Worm (Caenorhabditis elegans) whole organism, late embryonic: Measurements from ENCODE around the gene C33H5.1.
A peak's percentile ranks its signal among the peaks of the same experiment; 100 is the strongest.

Source experiments
- C08G9.2 ChIP-seq: sonication (generic microtip); optimal IDR thresholded peaks from 2 replicates; lab custom pipeline; 2016; ENCODE audit warnings: mild to moderate bottlenecking, missing genetic modification characterization, moderate library complexity, missing compliant biosample characterization
- C38D4.7 ChIP-seq: fragments of 200-800 bp; sonication (Bioruptor generic); optimal IDR thresholded peaks from 2 replicates; lab custom pipeline; 2018; ENCODE audit warnings: mild to moderate bottlenecking, missing genetic modification characterization, moderate library complexity, missing compliant biosample characterization
- K02D7.2 ChIP-seq: sonication (generic microtip); optimal IDR thresholded peaks from 2 replicates; lab custom pipeline; 2017; ENCODE audit warnings: mild to moderate bottlenecking, missing genetic modification characterization, missing compliant biosample characterization
- K09A11.1 ChIP-seq: sonication (generic microtip); optimal IDR thresholded peaks from 2 replicates; lab custom pipeline; 2017; ENCODE audit warnings: antibody characterized with exemption, mild to moderate bottlenecking, missing genetic modification characterization, missing compliant biosample characterization; ENCODE audit not compliant: insufficient read depth
- ahr-1 ChIP-seq: sonication (generic microtip); optimal IDR thresholded peaks from 2 replicates; lab custom pipeline; 2016; ENCODE audit warnings: missing genetic modification characterization, missing compliant biosample characterization
- ama-1 ChIP-seq: fragments of 150-350 bp; optimal IDR thresholded peaks from 2 replicates; lab custom pipeline; 2014
- ceh-14 ChIP-seq: sonication (generic microtip); optimal IDR thresholded peaks from 2 replicates; lab custom pipeline; 2016; ENCODE audit warnings: missing genotype, missing genetic modification characterization, missing compliant biosample characterization
- ceh-18 ChIP-seq: sonication (generic microtip); optimal IDR thresholded peaks from 2 replicates; lab custom pipeline; 2016; ENCODE audit warnings: missing genetic modification characterization, missing compliant biosample characterization
- ceh-19 ChIP-seq: fragments of 200-800 bp; sonication (Bioruptor generic); optimal IDR thresholded peaks from 2 replicates; lab custom pipeline; 2018; ENCODE audit warnings: mild to moderate bottlenecking, missing genetic modification characterization, missing compliant biosample characterization
- ceh-2 ChIP-seq: sonication (generic microtip); optimal IDR thresholded peaks from 2 replicates; lab custom pipeline; 2016; ENCODE audit warnings: missing genotype, missing genetic modification characterization, missing compliant biosample characterization
- ceh-30 ChIP-seq: fragments of 150-350 bp; optimal IDR thresholded peaks from 2 replicates; lab custom pipeline; 2014; ENCODE audit warnings: missing biosample characterization, missing genetic modification characterization
- ceh-31 ChIP-seq: sonication (generic microtip); optimal IDR thresholded peaks from 2 replicates; lab custom pipeline; 2016; ENCODE audit warnings: missing genetic modification characterization, missing compliant biosample characterization
- ceh-34 ChIP-seq: sonication (generic microtip); optimal IDR thresholded peaks from 2 replicates; lab custom pipeline; 2016; ENCODE audit warnings: mild to moderate bottlenecking, missing genetic modification characterization, missing compliant biosample characterization
- ceh-45 ChIP-seq: fragments of 200-800 bp; sonication (Bioruptor generic); IDR thresholded peaks from 2 replicates; pipeline ENCODE4 v1.3.6; 2022; ENCODE audit warnings: missing genetic modification reagents, missing genetic modification characterization, missing compliant biosample characterization
- ceh-48 ChIP-seq: sonication (generic microtip); optimal IDR thresholded peaks from 2 replicates; lab custom pipeline; 2016; ENCODE audit warnings: missing genetic modification characterization, inconsistent platforms, missing compliant biosample characterization
- ceh-6 ChIP-seq: fragments of 200-800 bp; sonication (Bioruptor generic); optimal IDR thresholded peaks from 2 replicates; lab custom pipeline; 2018; ENCODE audit warnings: mild to moderate bottlenecking, missing genetic modification characterization, missing compliant biosample characterization
- che-1 ChIP-seq: sonication (generic microtip); optimal IDR thresholded peaks from 2 replicates; lab custom pipeline; 2016; ENCODE audit warnings: mild to moderate bottlenecking, missing genetic modification characterization, missing compliant biosample characterization
- dmd-4 ChIP-seq: sonication (generic microtip); optimal IDR thresholded peaks from 2 replicates; lab custom pipeline; 2016; ENCODE audit warnings: borderline replicate concordance, missing genetic modification characterization, missing compliant biosample characterization
- elt-2 ChIP-seq: sonication (generic microtip); optimal IDR thresholded peaks from 2 replicates; lab custom pipeline; 2016; ENCODE audit warnings: missing genetic modification reagents, missing genetic modification characterization, missing compliant biosample characterization
- fkh-10 ChIP-seq: fragments of 150-350 bp; optimal IDR thresholded peaks from 2 replicates; lab custom pipeline; 2014; ENCODE audit warnings: missing biosample characterization, missing genetic modification reagents, missing genetic modification characterization
- hlh-8 ChIP-seq: sonication (generic microtip); optimal IDR thresholded peaks from 2 replicates; lab custom pipeline; 2016; ENCODE audit warnings: missing genotype, missing genetic modification characterization, missing compliant biosample characterization
- lim-6 ChIP-seq: sonication (generic microtip); optimal IDR thresholded peaks from 2 replicates; lab custom pipeline; 2016; ENCODE audit warnings: missing genetic modification characterization, missing compliant biosample characterization
- mec-3 ChIP-seq: sonication (generic microtip); optimal IDR thresholded peaks from 2 replicates; lab custom pipeline; 2016; ENCODE audit warnings: borderline replicate concordance, missing genetic modification characterization, missing compliant biosample characterization
- nfya-1 ChIP-seq: sonication (generic microtip); optimal IDR thresholded peaks from 2 replicates; lab custom pipeline; 2017; ENCODE audit warnings: missing genetic modification characterization, mild to moderate bottlenecking, missing compliant biosample characterization, antibody characterized with exemption, moderate library complexity
- nhr-232 ChIP-seq: sonication (generic microtip); optimal IDR thresholded peaks from 2 replicates; lab custom pipeline; 2016; ENCODE audit warnings: missing genetic modification characterization, missing compliant biosample characterization
- odd-2 ChIP-seq: sonication (generic microtip); optimal IDR thresholded peaks from 2 replicates; lab custom pipeline; 2017; ENCODE audit warnings: antibody characterized with exemption, mild to moderate bottlenecking, missing genetic modification characterization, missing compliant biosample characterization
- pag-3 ChIP-seq: sonication (generic microtip); optimal IDR thresholded peaks from 2 replicates; lab custom pipeline; 2016; ENCODE audit warnings: missing compliant biosample characterization, missing genetic modification characterization, borderline replicate concordance
- pat-9 ChIP-seq: fragments of 200-800 bp; sonication (Bioruptor generic); optimal IDR thresholded peaks from 2 replicates; lab custom pipeline; 2018; ENCODE audit warnings: mild to moderate bottlenecking, missing genetic modification characterization, moderate library complexity, missing compliant biosample characterization
- pax-1 ChIP-seq: fragments of 150-350 bp; optimal IDR thresholded peaks from 2 replicates; lab custom pipeline; 2014; ENCODE audit warnings: missing biosample characterization, missing genetic modification characterization
- pha-2 ChIP-seq: sonication (generic microtip); optimal IDR thresholded peaks from 2 replicates; lab custom pipeline; 2017; ENCODE audit warnings: mild to moderate bottlenecking, missing genetic modification characterization, missing compliant biosample characterization
- pros-1 ChIP-seq: fragments of 150-350 bp; optimal IDR thresholded peaks from 2 replicates; lab custom pipeline; 2014; ENCODE audit warnings: missing biosample characterization, missing genetic modification reagents, missing genetic modification characterization
- rnt-1 ChIP-seq: sonication (generic microtip); optimal IDR thresholded peaks from 2 replicates; lab custom pipeline; 2016; ENCODE audit warnings: missing genetic modification characterization, missing compliant biosample characterization
- sdc-2 ChIP-seq: sonication (generic microtip); optimal IDR thresholded peaks from 2 replicates; lab custom pipeline; 2016; ENCODE audit warnings: missing genotype, missing genetic modification characterization, missing compliant biosample characterization
- sox-2 ChIP-seq: fragments of 200-800 bp; sonication (Bioruptor generic); IDR thresholded peaks from 2 replicates; pipeline ENCODE4 v1.3.6; 2022; ENCODE audit warnings: missing genetic modification reagents, missing genetic modification characterization, missing compliant biosample characterization
- syd-9 ChIP-seq: sonication (generic microtip); optimal IDR thresholded peaks from 2 replicates; lab custom pipeline; 2016; ENCODE audit warnings: mild to moderate bottlenecking, missing genetic modification characterization, moderate library complexity, missing compliant biosample characterization
- tbx-2 ChIP-seq: sonication (generic microtip); optimal IDR thresholded peaks from 2 replicates; lab custom pipeline; 2016; ENCODE audit warnings: missing genetic modification characterization, missing compliant biosample characterization
- ttx-3 ChIP-seq: sonication (generic microtip); optimal IDR thresholded peaks from 2 replicates; lab custom pipeline; 2016; ENCODE audit warnings: missing genetic modification reagents, missing genetic modification characterization, missing compliant biosample characterization
- unc-3 ChIP-seq, 2 experiments: fragments of 200-800 bp in 1 of 2; sonication (Bioruptor generic) in 1 of 2; sonication (generic microtip) in 1 of 2; conservative IDR thresholded peaks in 1 of 2; optimal IDR thresholded peaks in 1 of 2; 2 replicates each; pipeline versions ENCODE4 v1.3.6 to Lab custom; 2016 to 2022; ENCODE audit warnings: missing compliant biosample characterization in 2 of 2, missing genetic modification characterization in 2 of 2, missing genetic modification reagents in 1 of 2
- unc-42 ChIP-seq: sonication (generic microtip); optimal IDR thresholded peaks from 2 replicates; lab custom pipeline; 2016; ENCODE audit warnings: missing genotype, missing genetic modification characterization, missing compliant biosample characterization
- unc-55 ChIP-seq: sonication (generic microtip); optimal IDR thresholded peaks from 2 replicates; lab custom pipeline; 2017; ENCODE audit warnings: missing biosample characterization, missing genetic modification reagents, missing genetic modification characterization
- zip-5 ChIP-seq: sonication (generic microtip); optimal IDR thresholded peaks from 2 replicates; lab custom pipeline; 2016; ENCODE audit warnings: missing genetic modification characterization, missing compliant biosample characterization
- ztf-16 ChIP-seq: sonication (generic microtip); optimal IDR thresholded peaks from 2 replicates; lab custom pipeline; 2017; ENCODE audit warnings: missing genetic modification characterization, missing compliant biosample characterization

Gene C33H5.1

DNA sequence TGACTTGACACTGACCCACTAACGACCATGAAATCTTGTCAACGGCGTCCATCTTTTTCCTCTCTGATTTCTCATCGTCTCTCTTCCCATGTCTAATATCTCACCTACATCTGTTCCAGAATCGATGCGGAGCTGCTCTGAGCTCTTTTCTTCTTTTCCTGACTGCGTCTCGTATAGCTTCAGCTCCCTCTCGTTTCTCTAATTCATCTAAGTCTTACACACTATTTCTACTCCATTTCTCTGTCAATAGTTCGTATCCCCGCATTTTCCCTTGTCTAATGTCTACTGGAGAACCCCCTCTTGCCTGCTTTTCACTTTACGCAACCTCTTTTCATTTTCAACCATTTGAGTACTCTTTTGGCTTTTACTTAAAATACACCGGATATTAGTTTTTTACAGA, 9.1 kb downstream of the C33H5.1 start, which contains the start of gene ric-3:
ric-3 (plus strand) TSS at position 400 of the 400 bp plus-strand sequence.
- TF ChIP-seq ceh-30 (tag; lab: Kevin White, UChicago) (no peak), pag-3 (no peak), C38D4.7 (GFP tag; lab: Kevin White, UChicago) (no peak), zip-5 (tag; lab: Kevin White, UChicago) (no peak), ceh-45 (GFP tag; lab: Robert Waterston, UW) (no peak), ahr-1 (tag; lab: Kevin White, UChicago) (no peak), pha-2 (tag; lab: Kevin White, UChicago) (no peak), ceh-2 (tag; lab: Kevin White, UChicago) (no peak), dmd-4 (tag; lab: Kevin White, UChicago) (peak; percentile 13), unc-55 (GFP tag; lab: Kevin White, UChicago) (peak; percentile 80), pat-9 (tag; lab: Kevin White, UChicago) (no peak), ceh-34 (tag; lab: Kevin White, UChicago) (peak; percentile 7), ttx-3 (tag; lab: Kevin White, UChicago) (no peak), che-1 (no peak), ceh-14 (tag; lab: Kevin White, UChicago) (no peak), pros-1 (tag; lab: Kevin White, UChicago) (peak; percentile 11), ztf-16 (tag; lab: Kevin White, UChicago) (no peak), unc-42 (peak; percentile 74), rnt-1 (tag; lab: Kevin White, UChicago) (no peak), ceh-18 (peak; percentile 46), ceh-19 (GFP tag; lab: Kevin White, UChicago) (peak; percentile 18), elt-2 (tag; lab: Kevin White, UChicago) (no peak), C08G9.2 (no peak), sox-2 (no peak), pax-1 (tag; lab: Kevin White, UChicago) (no peak), hlh-8 (tag; lab: Kevin White, UChicago) (peak; percentile 73), tbx-2 (tag; lab: Kevin White, UChicago) (peak; percentile 38), mec-3 (tag; lab: Kevin White, UChicago) (no peak), nfya-1 (peak; percentile 78), K09A11.1 (tag; lab: Kevin White, UChicago) (no peak), syd-9 (no peak), ceh-48 (peak; percentile 84), ceh-31 (peak; percentile 70), lim-6 (tag; lab: Kevin White, UChicago) (peak; percentile 30), odd-2 (no peak), unc-3 (GFP tag; conservative IDR thresholded peaks at IDR 0.05; lab: Robert Waterston, UW) (no peak), unc-3 (tag; optimal IDR thresholded peaks at IDR 0.05; lab: Kevin White, UChicago) (no peak)

DNA sequence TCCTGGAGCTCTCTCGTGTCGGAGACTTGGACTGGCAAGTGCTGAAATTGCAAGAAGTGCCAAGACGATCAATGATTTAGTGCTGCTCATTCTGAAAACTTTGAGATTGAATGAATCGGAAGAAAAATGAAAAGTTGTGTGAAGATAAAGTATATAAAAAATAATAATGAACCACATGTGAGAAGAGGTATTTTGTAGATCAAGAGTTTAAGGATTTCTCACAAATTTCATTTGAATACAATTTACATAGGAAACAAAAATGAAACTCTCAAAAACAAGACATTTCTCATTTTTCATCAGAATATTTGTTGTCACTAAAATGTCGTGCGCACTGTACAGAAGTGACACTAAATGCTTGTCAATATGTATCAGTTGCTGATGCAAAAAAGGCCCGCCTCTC, 13.8 kb downstream of the C33H5.1 start, which contains the start of gene T14A8.2:
T14A8.2 (minus strand) TSS at position 101 of the 400 bp plus-strand sequence.
- TF ChIP-seq K02D7.2 (tag; lab: Kevin White, UChicago), result no peak
- TF ChIP-seq pag-3, result no peak
- no peak for TF ChIP-seq unc-55 (GFP tag; lab: Kevin White, UChicago)
- no peak for TF ChIP-seq rnt-1 (tag; lab: Kevin White, UChicago)
- TF ChIP-seq zip-5 (tag; lab: Kevin White, UChicago), result no peak
- TF ChIP-seq lim-6 (tag; lab: Kevin White, UChicago), result no peak
- TF ChIP-seq ama-1 (lab: Kevin White, UChicago), result no peak
- no peak for TF ChIP-seq fkh-10 (GFP tag; lab: Kevin White, UChicago)
- TF ChIP-seq sdc-2, result no peak
- no peak for TF ChIP-seq nhr-232 (tag; lab: Kevin White, UChicago)
- no peak for TF ChIP-seq ceh-6 (GFP tag; lab: Kevin White, UChicago)
- TF ChIP-seq nfya-1, result no peak
- TF ChIP-seq syd-9, result no peak
- no peak for TF ChIP-seq ceh-19 (GFP tag; lab: Kevin White, UChicago)
